Fruit fly (Drosophila melanogaster): ENCODE data around the gene RpL3.

Gene RpL3

dm6 chr3R:11209801-11210402 is 11.8 kb upstream of the RpL3 start, which contains the start of the genes SdhC and Tctp (continued):
- TF ChIP-seq maf-S (GFP tag; optimal IDR thresholded peaks at IDR 0.05) (no peak), en (GFP tag; optimal IDR thresholded peaks at IDR 0.05) (no peak), CG15514 (GFP tag; optimal IDR thresholded peaks at IDR 0.05) (peak; percentile 60), mirr (GFP tag; optimal IDR thresholded peaks at IDR 0.05) (peak; percentile 27), CG1233 (GFP tag; optimal IDR thresholded peaks at IDR 0.05) (peak; percentile 13), CG17359 (tag; optimal IDR thresholded peaks at IDR 0.05) (no peak), Chrac-16 (GFP tag; optimal IDR thresholded peaks at IDR 0.05) (peak; percentile 27), Pdp1 (GFP tag; optimal IDR thresholded peaks at IDR 0.05) (peak in 1 of 2 experiments; percentile 2), fd96Cb (tag; optimal IDR thresholded peaks at IDR 0.05) (no peak), hb (GFP tag; IDR thresholded peaks at IDR 0.05; ENCODE audit: partially characterized antibody) (no peak), Max (GFP tag; optimal IDR thresholded peaks at IDR 0.05) (peak; percentile 72), Doc2 (GFP tag; IDR thresholded peaks at IDR 0.05) (no peak), CG4854 (GFP tag; optimal IDR thresholded peaks at IDR 0.05) (no peak), Lpt (GFP tag; optimal IDR thresholded peaks at IDR 0.05) (no peak), CG10543 (GFP tag; optimal IDR thresholded peaks at IDR 0.05) (peak; percentile 79), Antp (GFP tag; optimal IDR thresholded peaks at IDR 0.05) (peak; percentile 22), CG6854 (GFP tag; optimal IDR thresholded peaks at IDR 0.05) (no peak), ash1 (GFP tag; optimal IDR thresholded peaks at IDR 0.05) (no peak), sim (GFP tag; IDR thresholded peaks at IDR 0.05) (no peak), CG17186 (GFP tag; optimal IDR thresholded peaks at IDR 0.05) (peak; percentile 40), Hand (GFP tag; optimal IDR thresholded peaks at IDR 0.05) (no peak), Oaz (GFP tag; IDR thresholded peaks at IDR 0.05) (no peak), peb (GFP tag; IDR thresholded peaks at IDR 0.05) (0 out of 2 replicates have a peak, but pooled peaks have one; percentile 7), CG10431 (GFP tag; optimal IDR thresholded peaks at IDR 0.05) (peak; percentile 9), Eip74EF (GFP tag; optimal IDR thresholded peaks at IDR 0.05) (peak in 1 of 2 experiments; percentile 35), sc (optimal IDR thresholded peaks at IDR 0.05) (no peak), sc (GFP tag; optimal IDR thresholded peaks at IDR 0.05) (no peak), Ravus (GFP tag; IDR thresholded peaks at IDR 0.05) (no peak), gsb-n (tag; optimal IDR thresholded peaks at IDR 0.05) (peak; percentile 45), CG34376 (GFP tag; optimal IDR thresholded peaks at IDR 0.05) (peak; percentile 54), CG17385 (GFP tag; optimal IDR thresholded peaks at IDR 0.05) (peak; percentile 34), tx (GFP tag; optimal IDR thresholded peaks at IDR 0.05) (no peak), H2.0 (GFP tag; IDR thresholded peaks at IDR 0.05) (no peak), btn (GFP tag; optimal IDR thresholded peaks at IDR 0.05) (no peak), HLH3B (GFP tag; IDR thresholded peaks at IDR 0.05) (no peak), CG13424 (tag; optimal IDR thresholded peaks at IDR 0.05) (peak; percentile 60), CG17612 (GFP tag; IDR thresholded peaks at IDR 0.05) (no peak), BEAF-32 (GFP tag; optimal IDR thresholded peaks at IDR 0.05) (peak; percentile 78), wor (GFP tag; IDR thresholded peaks at IDR 0.05) (no peak), gfzf (GFP tag; optimal IDR thresholded peaks at IDR 0.05) (peak; percentile 75), Mrtf (GFP tag; IDR thresholded peaks at IDR 0.05) (no peak), CG12391 (tag; optimal IDR thresholded peaks at IDR 0.05) (peak; percentile 77), Jarid2 (GFP tag; optimal IDR thresholded peaks at IDR 0.05) (no peak), CG12942 (GFP tag; optimal IDR thresholded peaks at IDR 0.05) (peak; percentile 40), gcm2 (GFP tag; optimal IDR thresholded peaks at IDR 0.05) (no peak), CkIIα-i1 (GFP tag; IDR thresholded peaks at IDR 0.05) (no peak), sens-2 (GFP tag; IDR thresholded peaks at IDR 0.05) (no peak), TFAM (GFP tag; optimal IDR thresholded peaks at IDR 0.05) (no peak), hth (optimal IDR thresholded peaks at IDR 0.05) (no peak), MTF-1 (GFP tag; optimal IDR thresholded peaks at IDR 0.05; ENCODE audit: borderline replicate concordance) (no peak)
